Worm (Caenorhabditis elegans) whole organism, young adult: ENCODE measurements around the gene srj-50.

Experiments
- B0019.2 ChIP-seq: fragments of 200-800 bp; sonication (Bioruptor generic); conservative IDR thresholded peaks from 2 replicates; pipeline ENCODE4 v1.3.6; 2022; ENCODE audit warnings: missing genetic modification reagents, missing genetic modification characterization, missing compliant biosample characterization
- B0261.1 ChIP-seq: sonication (generic microtip); optimal IDR thresholded peaks from 2 replicates; lab custom pipeline; 2016; ENCODE audit warnings: mild to moderate bottlenecking, missing genetic modification characterization, moderate library complexity, missing compliant biosample characterization
- C06A6.2 ChIP-seq: fragments of 200-800 bp; sonication (Bioruptor generic); conservative IDR thresholded peaks from 2 replicates; pipeline ENCODE4 v1.3.6; 2022; ENCODE audit warnings: missing genetic modification characterization, missing compliant biosample characterization
- C17E4.6 ChIP-seq: fragments of 200-800 bp; sonication (Bioruptor generic); IDR thresholded peaks from 2 replicates; pipeline ENCODE4 v1.3.6; 2022; ENCODE audit warnings: missing genetic modification reagents, missing genetic modification characterization, missing compliant biosample characterization
- D2030.7 ChIP-seq: fragments of 200-800 bp; sonication (Bioruptor generic); IDR thresholded peaks from 2 replicates; pipeline ENCODE4 v1.3.6; 2022; ENCODE audit warnings: missing genetic modification reagents, missing genetic modification characterization, missing compliant biosample characterization
- F10E7.11 ChIP-seq: sonication (generic microtip); optimal IDR thresholded peaks from 2 replicates; lab custom pipeline; 2017; ENCODE audit warnings: mild to moderate bottlenecking, missing genetic modification characterization, moderate library complexity, missing compliant biosample characterization
- F23B12.7 ChIP-seq: sonication (generic microtip); optimal IDR thresholded peaks from 2 replicates; lab custom pipeline; 2017; ENCODE audit warnings: missing genetic modification characterization, mild to moderate bottlenecking, missing compliant biosample characterization, antibody characterized with exemption, moderate library complexity; ENCODE audit not compliant: insufficient read depth
- K11D2.4 ChIP-seq: fragments of 200-800 bp; sonication (Bioruptor generic); IDR thresholded peaks from 2 replicates; pipeline ENCODE4 v1.3.6; 2022; ENCODE audit warnings: missing genetic modification reagents, missing genetic modification characterization, missing compliant biosample characterization
- K12H6.12 ChIP-seq: fragments of 200-800 bp; sonication (Bioruptor generic); optimal IDR thresholded peaks from 2 replicates; lab custom pipeline; 2018; ENCODE audit warnings: mild to moderate bottlenecking, missing genetic modification characterization, missing compliant biosample characterization
- T26A5.8 ChIP-seq: sonication (generic microtip); optimal IDR thresholded peaks from 2 replicates; lab custom pipeline; 2016; ENCODE audit warnings: missing genetic modification characterization, missing compliant biosample characterization
- Y53G8AR.9 ChIP-seq: fragments of 200-800 bp; sonication (Bioruptor generic); conservative IDR thresholded peaks from 2 replicates; pipeline ENCODE4 v1.3.6; 2022; ENCODE audit warnings: missing genetic modification reagents, missing genetic modification characterization, missing compliant biosample characterization
- ZK185.1 ChIP-seq: sonication (generic microtip); optimal IDR thresholded peaks from 2 replicates; lab custom pipeline; 2016; ENCODE audit warnings: mild to moderate bottlenecking, missing genetic modification characterization, missing compliant biosample characterization; ENCODE audit not compliant: poor library complexity, severe bottlenecking
- akir-1 ChIP-seq: fragments of 200-800 bp; sonication (Bioruptor generic); optimal IDR thresholded peaks from 2 replicates; lab custom pipeline; 2018; ENCODE audit warnings: mild to moderate bottlenecking, missing genetic modification characterization, moderate library complexity, missing compliant biosample characterization
- bed-2 ChIP-seq: fragments of 200-800 bp; sonication (Bioruptor generic); IDR thresholded peaks from 2 replicates; pipeline ENCODE4 v1.3.6; 2022; ENCODE audit warnings: missing genetic modification reagents, missing genetic modification characterization, missing compliant biosample characterization
- ceh-40 ChIP-seq: fragments of 200-800 bp; sonication (Bioruptor generic); IDR thresholded peaks from 2 replicates; pipeline ENCODE4 v1.3.6; 2022; ENCODE audit warnings: missing genetic modification characterization, missing compliant biosample characterization
- chd-7 ChIP-seq: sonication (generic microtip); optimal IDR thresholded peaks from 2 replicates; lab custom pipeline; 2016; ENCODE audit warnings: mild to moderate bottlenecking, missing genetic modification characterization, moderate library complexity, missing compliant biosample characterization
- dpl-1 ChIP-seq: fragments of 150-350 bp; optimal IDR thresholded peaks from 2 replicates; lab custom pipeline; 2014; ENCODE audit warnings: missing biosample characterization, missing genetic modification reagents, missing genetic modification characterization
- egrh-3 ChIP-seq: fragments of 200-800 bp; sonication (Bioruptor generic); IDR thresholded peaks from 2 replicates; pipeline ENCODE4 v1.3.6; 2022; ENCODE audit warnings: missing genetic modification reagents, missing genetic modification characterization, missing compliant biosample characterization
- lin-26 ChIP-seq: fragments of 200-800 bp; sonication (Bioruptor generic); IDR thresholded peaks from 2 replicates; pipeline ENCODE4 v1.3.6; 2022; ENCODE audit warnings: missing genetic modification reagents, missing genetic modification characterization, missing compliant biosample characterization
- lin-35 ChIP-seq, 3 experiments: fragments of 150-350 bp in 2 of 3; sonication (generic microtip) in 1 of 3; optimal IDR thresholded peaks; 2 replicates each; lab custom pipeline; 2014 to 2018; ENCODE audit warnings: missing biosample characterization in 3 of 3, missing genetic modification characterization in 3 of 3, missing genetic modification reagents in 3 of 3
- lin-40 ChIP-seq: sonication (generic microtip); optimal IDR thresholded peaks from 2 replicates; lab custom pipeline; 2016; ENCODE audit warnings: missing genetic modification characterization, mild to moderate bottlenecking, missing compliant biosample characterization, missing genotype, missing genetic modification reagents
- lir-1 ChIP-seq: fragments of 200-800 bp; sonication (Bioruptor generic); conservative IDR thresholded peaks from 2 replicates; pipeline ENCODE4 v1.3.6; 2022; ENCODE audit warnings: missing genetic modification reagents, missing genetic modification characterization, missing compliant biosample characterization
- madf-3 ChIP-seq: fragments of 200-800 bp; sonication (Bioruptor generic); IDR thresholded peaks from 2 replicates; pipeline ENCODE4 v1.3.6; 2022; ENCODE audit warnings: missing genetic modification reagents, missing genetic modification characterization, missing compliant biosample characterization
- mes-4 ChIP-seq: sonication (generic microtip); optimal IDR thresholded peaks from 2 replicates; lab custom pipeline; 2016; ENCODE audit warnings: missing genotype, missing genetic modification characterization, missing compliant biosample characterization
- nfya-1 ChIP-seq: sonication (generic microtip); optimal IDR thresholded peaks from 2 replicates; lab custom pipeline; 2017; ENCODE audit warnings: antibody characterized with exemption, missing compliant biosample characterization, missing genetic modification characterization, borderline replicate concordance; ENCODE audit not compliant: insufficient read depth
- nfyb-1 ChIP-seq: fragments of 200-800 bp; sonication (Bioruptor generic); IDR thresholded peaks from 2 replicates; pipeline ENCODE4 v1.3.6; 2022; ENCODE audit warnings: missing genetic modification reagents, missing genetic modification characterization, missing compliant biosample characterization
- pbrm-1 ChIP-seq: fragments of 200-800 bp; sonication (Bioruptor generic); IDR thresholded peaks from 2 replicates; pipeline ENCODE4 v1.3.6; 2022; ENCODE audit warnings: missing genetic modification reagents, missing genetic modification characterization, missing compliant biosample characterization
- repo-1 ChIP-seq: sonication (generic microtip); optimal IDR thresholded peaks from 2 replicates; lab custom pipeline; 2017; ENCODE audit warnings: mild to moderate bottlenecking, missing genetic modification characterization, missing compliant biosample characterization
- snpc-4 ChIP-seq, 5 experiments: fragments of 150-350 bp in 1 of 5; sonication (generic microtip) in 4 of 5; optimal IDR thresholded peaks; 2 replicates each; lab custom pipeline; 2014 to 2018; ENCODE audit warnings: missing genetic modification characterization in 5 of 5, missing biosample characterization in 3 of 5, antibody characterized with exemption in 2 of 5, mild to moderate bottlenecking in 2 of 5, missing compliant biosample characterization in 2 of 5, missing genotype in 2 of 5, moderate library complexity in 2 of 5, missing genetic modification reagents in 1 of 5
- somi-1 ChIP-seq: fragments of 200-800 bp; sonication (Bioruptor generic); optimal IDR thresholded peaks from 2 replicates; lab custom pipeline; 2018; ENCODE audit warnings: mild to moderate bottlenecking, missing genetic modification characterization, missing compliant biosample characterization
- tlf-1 ChIP-seq: fragments of 200-800 bp; sonication (Bioruptor generic); optimal IDR thresholded peaks from 2 replicates; lab custom pipeline; 2018; ENCODE audit warnings: mild to moderate bottlenecking, missing genetic modification characterization, missing compliant biosample characterization
- ztf-22 ChIP-seq: fragments of 200-800 bp; sonication (Bioruptor generic); optimal IDR thresholded peaks from 2 replicates; lab custom pipeline; 2018; ENCODE audit warnings: mild to moderate bottlenecking, missing genetic modification characterization, moderate library complexity, missing compliant biosample characterization

The srj-50 gene

DNA sequence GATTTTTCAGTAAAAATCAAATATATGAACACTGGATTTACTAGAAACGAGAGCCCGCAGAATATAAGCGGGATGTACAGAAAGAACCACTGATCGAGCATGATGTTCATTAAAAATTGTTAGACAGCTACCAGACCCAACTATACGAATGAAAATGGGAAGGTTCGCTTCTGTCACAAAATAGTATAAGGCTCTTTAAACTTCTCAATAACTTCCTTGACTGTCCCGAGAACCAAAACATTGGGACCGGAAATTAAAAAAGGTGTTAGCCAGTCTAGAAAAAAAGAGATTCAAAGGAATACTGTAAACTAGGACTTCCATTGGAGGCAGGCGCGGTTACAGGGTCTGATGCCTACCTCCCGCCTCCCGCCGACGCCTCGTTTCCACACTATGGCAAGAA lies 25.1 kb downstream of the srj-50 start, which contains the start of gene srj-55 (continued):
- TF ChIP-seq C06A6.2 (GFP tag; lab: Robert Waterston, UW) (no peak), nfyb-1 (no peak), lin-35 (GFP tag; optimal IDR thresholded peaks at IDR 0.05; lab: Kevin White, UChicago) (no peak), akir-1 (GFP tag; lab: Kevin White, UChicago) (no peak)

DNA sequence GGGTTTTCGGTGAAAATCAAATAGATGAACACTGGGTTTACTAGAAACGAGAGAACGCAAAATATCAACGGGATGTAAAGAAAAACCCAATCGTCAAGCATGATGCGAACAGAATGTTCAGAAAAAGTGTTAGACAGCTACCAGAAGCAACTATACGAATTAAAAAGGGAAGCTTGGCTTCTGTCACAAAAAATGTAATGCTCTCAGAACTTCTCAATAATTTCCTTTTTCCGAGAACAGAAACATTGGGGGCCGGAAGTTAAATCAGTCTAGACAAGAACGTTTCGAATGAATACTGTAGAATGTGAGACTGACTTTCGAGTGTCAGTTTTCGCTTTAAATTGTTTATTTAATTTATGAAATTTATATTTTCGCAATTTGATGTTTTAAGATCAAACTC lies 27.0 kb downstream of the srj-50 start, which contains the start of gene srj-54:
TSS of gene srj-54 (minus strand) at position 101 of the 400 bp plus-strand sequence.
- no peak for TF ChIP-seq F10E7.11
- no peak for TF ChIP-seq tlf-1 (GFP tag; lab: Kevin White, UChicago)
- TF ChIP-seq, all 124 proteins: peak for 0

DNA sequence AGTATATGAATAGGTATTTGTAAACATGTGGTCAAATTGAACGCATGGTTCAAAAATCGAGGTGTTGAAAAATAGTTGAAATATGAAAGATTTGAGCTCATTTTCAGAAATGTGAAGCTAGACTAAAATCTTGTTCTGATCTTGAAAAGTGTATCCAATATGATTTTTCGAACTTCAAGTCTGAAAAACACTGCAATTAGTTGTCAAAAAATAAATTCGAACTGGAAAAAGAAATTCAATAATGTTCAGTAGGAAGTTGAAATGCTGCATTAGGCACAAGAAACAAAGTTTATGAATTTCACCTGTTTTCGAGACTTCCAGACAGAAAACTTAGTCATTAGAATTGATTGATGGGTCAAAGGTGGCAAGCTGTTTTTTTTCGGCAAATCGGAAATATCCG lies 28.7 kb downstream of the srj-50 start, which contains the start of gene srh-270:
TSS of gene srh-270 (minus strand) at position 101 of the 400 bp plus-strand sequence.
- no peak for TF ChIP-seq pbrm-1 (GFP tag; lab: Robert Waterston, UW)
- no peak for TF ChIP-seq ceh-40 (GFP tag; lab: Robert Waterston, UW)
- TF ChIP-seq nfya-1 (tag; lab: Kevin White, UChicago): no peak
- no peak for TF ChIP-seq D2030.7 (GFP tag; lab: Robert Waterston, UW)
- no peak for TF ChIP-seq B0261.1 (tag; lab: Kevin White, UChicago)
- no peak for TF ChIP-seq chd-7 (tag; lab: Kevin White, UChicago)
- no peak for TF ChIP-seq snpc-4 (GFP tag; optimal IDR thresholded peaks at IDR 0.05; lab: Kevin White, UChicago)
- no peak for TF ChIP-seq snpc-4 (tag; optimal IDR thresholded peaks at IDR 0.05; lab: Kevin White, UChicago)
- TF ChIP-seq ztf-22 (GFP tag; lab: Kevin White, UChicago): no peak

- TF ChIP-seq K11D2.4 (no peak), B0019.2 (no peak), K12H6.12 (tag; lab: Kevin White, UChicago) (no peak), egrh-3 (GFP tag; lab: Robert Waterston, UW) (no peak), C17E4.6 (GFP tag; lab: Robert Waterston, UW) (no peak), lir-1 (no peak), T26A5.8 (no peak), lin-26 (GFP tag; lab: Robert Waterston, UW) (no peak), lin-40 (tag; lab: Kevin White, UChicago) (no peak), ztf-22 (GFP tag; lab: Kevin White, UChicago) (no peak), somi-1 (GFP tag; lab: Kevin White, UChicago) (no peak), dpl-1 (no peak), mes-4 (tag; lab: Kevin White, UChicago) (no peak), madf-3 (GFP tag; lab: Robert Waterston, UW) (no peak), repo-1 (tag; lab: Kevin White, UChicago) (no peak), Y53G8AR.9 (GFP tag; lab: Robert Waterston, UW) (no peak), F23B12.7 (tag; lab: Kevin White, UChicago) (no peak), ZK185.1 (tag; lab: Kevin White, UChicago) (no peak), F10E7.11 (no peak), bed-2 (no peak)
Observed at ce11 chrV:2863033-2863432, 30.3 kb downstream of the srj-50 start, which contains the start of gene srh-272. TSS of gene srh-272 (plus strand) at chrV:2863333.
